Fruit fly (Drosophila melanogaster) whole organism, embryonic: ENCODE results near the gene nAChRalpha7.
A peak's percentile ranks its signal among the peaks of the same experiment; 100 is the strongest.

Experiments
- Adf1 ChIP-seq: fragments of 200-800 bp; sonication (Bioruptor generic); IDR thresholded peaks from 2 replicates; pipeline ENCODE4 v1.3.6; 2022; ENCODE audit warnings: missing biosample characterization, missing genetic modification characterization
- CG11696 ChIP-seq: fragments of 200-800 bp; sonication (Bioruptor generic); IDR thresholded peaks from 2 replicates; pipeline ENCODE4 v1.3.6; 2022; ENCODE audit warnings: missing biosample characterization, missing genetic modification characterization
- CG11723 ChIP-seq: fragments of 200-800 bp; sonication (Bioruptor generic); optimal IDR thresholded peaks from 2 replicates; lab custom pipeline; 2017; ENCODE audit warnings: missing biosample characterization, mild to moderate bottlenecking, missing genetic modification characterization
- CG13424 ChIP-seq: fragments of 200-800 bp; sonication (Bioruptor generic); optimal IDR thresholded peaks from 2 replicates; lab custom pipeline; 2019; ENCODE audit warnings: missing biosample characterization, mild to moderate bottlenecking, missing genetic modification characterization, moderate library complexity
- CG15011 ChIP-seq: fragments of 200-800 bp; sonication (Bioruptor generic); optimal IDR thresholded peaks from 3 replicates; lab custom pipeline; 2018; ENCODE audit warnings: missing biosample characterization, mild to moderate bottlenecking, missing genetic modification characterization
- CG15073 ChIP-seq: fragments of 200-800 bp; sonication (Bioruptor generic); optimal IDR thresholded peaks from 2 replicates; lab custom pipeline; 2016; ENCODE audit warnings: missing biosample characterization, missing genetic modification characterization
- CG1603 ChIP-seq: fragments of 200-800 bp; sonication (Bioruptor generic); optimal IDR thresholded peaks from 2 replicates; lab custom pipeline; 2019; ENCODE audit warnings: missing biosample characterization, mild to moderate bottlenecking, missing genetic modification characterization, moderate library complexity
- CG17359 ChIP-seq: fragments of 200-800 bp; sonication (Bioruptor generic); optimal IDR thresholded peaks from 3 replicates; lab custom pipeline; 2018; ENCODE audit warnings: missing biosample characterization, mild to moderate bottlenecking, missing genetic modification characterization, moderate library complexity
- CG17612 ChIP-seq: fragments of 200-800 bp; sonication (Bioruptor generic); IDR thresholded peaks from 2 replicates; pipeline ENCODE4 v1.3.6; 2022; ENCODE audit warnings: missing biosample characterization, missing genetic modification characterization
- CG18476 ChIP-seq: fragments of 200-800 bp; sonication (Bioruptor generic); optimal IDR thresholded peaks from 2 replicates; lab custom pipeline; 2016; ENCODE audit warnings: missing biosample characterization, mild to moderate bottlenecking, missing genetic modification characterization
- CG2889 ChIP-seq: fragments of 200-800 bp; sonication (Bioruptor generic); IDR thresholded peaks from 3 replicates; pipeline ENCODE4 v1.3.6; 2022; ENCODE audit warnings: missing biosample characterization, missing genetic modification characterization
- CG30020 ChIP-seq: fragments of 200-800 bp; optimal IDR thresholded peaks from 2 replicates; lab custom pipeline; 2019; ENCODE audit warnings: missing biosample characterization, mild to moderate bottlenecking, missing genetic modification characterization, moderate library complexity
- CG31365 ChIP-seq: fragments of 200-800 bp; sonication (Bioruptor generic); optimal IDR thresholded peaks from 2 replicates; lab custom pipeline; 2018; ENCODE audit warnings: missing biosample characterization, mild to moderate bottlenecking, missing genetic modification characterization
- CG3281 ChIP-seq: fragments of 200-800 bp; sonication (Bioruptor generic); optimal IDR thresholded peaks from 3 replicates; lab custom pipeline; 2017; ENCODE audit warnings: missing biosample characterization, mild to moderate bottlenecking, missing genetic modification characterization
- CG3407 ChIP-seq: fragments of 200-800 bp; sonication (Bioruptor generic); optimal IDR thresholded peaks from 2 replicates; lab custom pipeline; 2018; ENCODE audit warnings: missing biosample characterization, mild to moderate bottlenecking, missing genetic modification characterization
- CG4820 ChIP-seq: fragments of 200-800 bp; sonication (Bioruptor generic); optimal IDR thresholded peaks from 3 replicates; lab custom pipeline; 2016; ENCODE audit warnings: missing biosample characterization, missing genetic modification characterization
- CG9609 ChIP-seq: fragments of 200-800 bp; sonication (Bioruptor generic); optimal IDR thresholded peaks from 3 replicates; lab custom pipeline; 2016; ENCODE audit warnings: missing biosample characterization, missing genetic modification characterization
- CG9727 ChIP-seq: fragments of 200-800 bp; sonication (Bioruptor generic); optimal IDR thresholded peaks from 3 replicates; lab custom pipeline; 2017; ENCODE audit warnings: missing biosample characterization, mild to moderate bottlenecking, missing genetic modification characterization
- Dip3 ChIP-seq: fragments of 200-800 bp; sonication (Bioruptor generic); optimal IDR thresholded peaks from 3 replicates; lab custom pipeline; 2016; ENCODE audit warnings: missing biosample characterization, missing genetic modification characterization
- Hand ChIP-seq: fragments of 200-800 bp; sonication (Bioruptor generic); optimal IDR thresholded peaks from 2 replicates; lab custom pipeline; 2017; ENCODE audit warnings: mild to moderate bottlenecking, missing biosample characterization, missing genetic modification reagents, missing genetic modification characterization
- Hmr ChIP-seq: fragments of 200-800 bp; sonication (Bioruptor generic); optimal IDR thresholded peaks from 3 replicates; lab custom pipeline; 2017; ENCODE audit warnings: mild to moderate bottlenecking, missing biosample characterization, missing genetic modification reagents, missing genetic modification characterization
- Hr39 ChIP-seq: fragments of >200 bp; optimal IDR thresholded peaks from 2 replicates; lab custom pipeline; 2017
- Lim3 ChIP-seq: fragments of 200-800 bp; sonication (Bioruptor generic); IDR thresholded peaks from 2 replicates; pipeline ENCODE4 v1.3.6; 2022; ENCODE audit warnings: missing biosample characterization, missing genetic modification characterization
- Meics ChIP-seq: fragments of 200-800 bp; sonication (Bioruptor generic); optimal IDR thresholded peaks from 2 replicates; lab custom pipeline; 2017; ENCODE audit warnings: missing biosample characterization, mild to moderate bottlenecking, missing genetic modification characterization
- Xbp1 ChIP-seq: fragments of 200-800 bp; sonication (Bioruptor generic); optimal IDR thresholded peaks from 3 replicates; lab custom pipeline; 2016; ENCODE audit warnings: missing biosample characterization, mild to moderate bottlenecking, missing genetic modification characterization
- bab2 ChIP-seq: fragments of 200-800 bp; sonication (Bioruptor generic); optimal IDR thresholded peaks from 2 replicates; lab custom pipeline; 2016; ENCODE audit warnings: missing biosample characterization, missing genetic modification characterization
- bigmax ChIP-seq: fragments of 200-800 bp; sonication (Bioruptor generic); optimal IDR thresholded peaks from 2 replicates; lab custom pipeline; 2018; ENCODE audit warnings: missing biosample characterization, mild to moderate bottlenecking, missing genetic modification characterization
- ci ChIP-seq: fragments of 200-800 bp; sonication (Bioruptor generic); IDR thresholded peaks from 3 replicates; pipeline ENCODE4 v1.3.6; 2022; ENCODE audit warnings: missing biosample characterization, missing genetic modification characterization
- crp ChIP-seq, 2 experiments: fragments of 200-800 bp; sonication (Bioruptor generic); optimal IDR thresholded peaks; 2 replicates in 1 of 2; 3 replicates in 1 of 2; lab custom pipeline; 2017; ENCODE audit warnings: missing biosample characterization in 2 of 2, missing genetic modification characterization in 2 of 2, mild to moderate bottlenecking in 1 of 2, moderate library complexity in 1 of 2
- disco-r ChIP-seq: fragments of 200-800 bp; sonication (Bioruptor generic); optimal IDR thresholded peaks from 2 replicates; lab custom pipeline; 2016; ENCODE audit warnings: missing biosample characterization, missing genetic modification characterization
- emc ChIP-seq: fragments of 200-800 bp; sonication (Bioruptor generic); optimal IDR thresholded peaks from 2 replicates; lab custom pipeline; 2016; ENCODE audit warnings: missing biosample characterization, missing genetic modification characterization
- eve ChIP-seq, 2 experiments: fragments of >200 bp; optimal IDR thresholded peaks; 2 replicates each; lab custom pipeline; 2017; ENCODE audit warnings: missing biosample characterization in 2 of 2, missing genetic modification characterization in 2 of 2
- eyg ChIP-seq: fragments of 200-800 bp; sonication (Bioruptor generic); optimal IDR thresholded peaks from 3 replicates; lab custom pipeline; 2016; ENCODE audit warnings: missing biosample characterization, missing genetic modification characterization
- fd3F ChIP-seq: fragments of 200-800 bp; sonication (Bioruptor generic); optimal IDR thresholded peaks from 2 replicates; lab custom pipeline; 2018; ENCODE audit warnings: missing biosample characterization, mild to moderate bottlenecking, missing genetic modification characterization, moderate library complexity
- nom ChIP-seq: fragments of 200-800 bp; sonication (Bioruptor generic); optimal IDR thresholded peaks from 2 replicates; lab custom pipeline; 2017; ENCODE audit warnings: missing biosample characterization, missing genetic modification characterization, mild to moderate bottlenecking, moderate library complexity, missing genetic modification reagents
- phol ChIP-seq: fragments of 200-800 bp; sonication (Bioruptor generic); optimal IDR thresholded peaks from 3 replicates; lab custom pipeline; 2018; ENCODE audit warnings: missing biosample characterization, mild to moderate bottlenecking, missing genetic modification characterization, moderate library complexity
- pnt ChIP-seq: fragments of 200-800 bp; sonication (Bioruptor generic); optimal IDR thresholded peaks from 3 replicates; lab custom pipeline; 2016; ENCODE audit warnings: missing biosample characterization, missing genetic modification characterization
- ranshi ChIP-seq: fragments of 200-800 bp; sonication (Bioruptor generic); IDR thresholded peaks from 2 replicates; pipeline ENCODE4 v1.3.6; 2022; ENCODE audit warnings: missing biosample characterization, missing genetic modification characterization
- repo ChIP-seq: fragments of 200-800 bp; sonication (Bioruptor generic); optimal IDR thresholded peaks from 2 replicates; lab custom pipeline; 2016; ENCODE audit warnings: missing biosample characterization, missing genetic modification characterization
- tgo ChIP-seq: fragments of 200-800 bp; sonication (Bioruptor generic); IDR thresholded peaks from 3 replicates; pipeline ENCODE4 v1.3.6; 2022; ENCODE audit warnings: missing biosample characterization, missing genetic modification characterization
- vfl ChIP-seq: fragments of 200-800 bp; sonication (Bioruptor generic); optimal IDR thresholded peaks from 2 replicates; lab custom pipeline; 2016; ENCODE audit warnings: missing biosample characterization, missing genetic modification characterization
- vvl ChIP-seq: fragments of 200-800 bp; sonication (Bioruptor generic); IDR thresholded peaks from 2 replicates; pipeline ENCODE4 v1.3.6; 2022; ENCODE audit warnings: missing biosample characterization, missing genetic modification characterization
- wdn ChIP-seq: fragments of 200-800 bp; sonication (Bioruptor generic); IDR thresholded peaks from 2 replicates; pipeline ENCODE4 v1.3.6; 2022; ENCODE audit warnings: missing biosample characterization, missing genetic modification characterization

Gene nAChRalpha7

dm6 chrX:19352830-19353441 is 4.7 kb upstream of the nAChRalpha7 start, which contains the start of gene kek5 (continued):
- peak; percentile 54 for TF ChIP-seq Hmr
- TF ChIP-seq tgo, result no peak; the same call in 2 of the 3 replicates
- peak; percentile 16 for TF ChIP-seq CG13424
- peak; percentile 70; the same call in 1 of the 3 replicates for TF ChIP-seq ci
- TF ChIP-seq fd3F (GFP tag; lab: Kevin White, UChicago), result no peak
- TF ChIP-seq CG15011 (GFP tag; lab: Kevin White, UChicago), result peak; percentile 29
- TF ChIP-seq CG11696 (GFP tag; lab: Robert Waterston, UW), result no peak
- TF ChIP-seq Meics (GFP tag; lab: Kevin White, UChicago), result peak; percentile 63
- TF ChIP-seq CG15073, result peak; percentile 76
- TF ChIP-seq repo (GFP tag; lab: Kevin White, UChicago), result no peak
- TF ChIP-seq CG3407 (GFP tag; lab: Kevin White, UChicago), result no peak
- peak; percentile 21 for TF ChIP-seq CG18476 (GFP tag; lab: Kevin White, UChicago)
- TF ChIP-seq CG2889 (GFP tag; lab: Robert Waterston, UW), result no peak
- TF ChIP-seq eyg (GFP tag; lab: Kevin White, UChicago), result no peak
- peak; percentile 4 for TF ChIP-seq CG1603 (tag; lab: Kevin White, UChicago)
- peak; percentile 20 for TF ChIP-seq CG3281
- TF ChIP-seq emc, result no peak
- TF ChIP-seq bigmax (GFP tag; lab: Kevin White, UChicago), result no peak
- no peak for TF ChIP-seq wdn (GFP tag; lab: Robert Waterston, UW)
- TF ChIP-seq CG4820 (GFP tag; lab: Kevin White, UChicago), result no peak
- TF ChIP-seq Adf1 (GFP tag; lab: Robert Waterston, UW), result no peak; the same call in 1 of the 2 replicates
- TF ChIP-seq nom (GFP tag; lab: Kevin White, UChicago), result no peak
- TF ChIP-seq CG17359 (tag; lab: Kevin White, UChicago), result peak; percentile 17
- TF ChIP-seq bab2 (GFP tag; lab: Kevin White, UChicago), result no peak
- TF ChIP-seq ranshi (GFP tag; lab: Robert Waterston, UW), result no peak
- TF ChIP-seq eve (GFP tag; optimal IDR thresholded peaks at IDR 0.05; lab: Kevin White, UChicago), result peak in 1 of 2 experiments; percentile 64
- no peak for TF ChIP-seq Dip3
- peak; percentile 33 for TF ChIP-seq Xbp1 (GFP tag; lab: Kevin White, UChicago)
- no peak for TF ChIP-seq crp (GFP tag; optimal IDR thresholded peaks at IDR 0.05; lab: Kevin White, UChicago)
- TF ChIP-seq phol (tag; lab: Kevin White, UChicago), result peak; percentile 54
- TF ChIP-seq pnt (GFP tag; lab: Kevin White, UChicago), result no peak
- no peak for TF ChIP-seq CG17612 (GFP tag; lab: Robert Waterston, UW)
- peak; percentile 63 for TF ChIP-seq vvl (GFP tag; lab: Robert Waterston, UW)
- no peak for TF ChIP-seq Hr39 (lab: Kevin White, UChicago)
- TF ChIP-seq CG9727 (GFP tag; lab: Kevin White, UChicago), result peak; percentile 34
- no peak for TF ChIP-seq Lim3
- no peak for TF ChIP-seq CG9609 (GFP tag; lab: Kevin White, UChicago)
- TF ChIP-seq CG31365, result no peak
- TF ChIP-seq CG11723, result no peak
- no peak for TF ChIP-seq disco-r
- TF ChIP-seq vfl (GFP tag; lab: Kevin White, UChicago), result no peak
- peak; percentile 30 for TF ChIP-seq Hand (GFP tag; lab: Kevin White, UChicago)
- no peak for TF ChIP-seq CG30020
